Worm (Caenorhabditis elegans) whole organism, L2 larva: ENCODE measurements around the gene cutl-5.

Experiments used
- C34F6.9 ChIP-seq: fragments of 150-350 bp; optimal IDR thresholded peaks from 2 replicates; lab custom pipeline; 2014; ENCODE audit warnings: missing biosample characterization, missing genetic modification characterization
- F13H6.1 ChIP-seq: sonication (generic microtip); optimal IDR thresholded peaks from 2 replicates; lab custom pipeline; 2016; ENCODE audit warnings: missing genetic modification characterization, missing compliant biosample characterization
- R02D3.7 ChIP-seq: fragments of 150-350 bp; optimal IDR thresholded peaks from 2 replicates; lab custom pipeline; 2014; ENCODE audit warnings: missing biosample characterization, missing genetic modification characterization
- Y55F3AM.14 ChIP-seq: fragments of 200-800 bp; sonication (Bioruptor generic); optimal IDR thresholded peaks from 2 replicates; lab custom pipeline; 2018; ENCODE audit warnings: mild to moderate bottlenecking, missing genetic modification characterization, missing compliant biosample characterization
- ZK546.5 ChIP-seq: sonication (generic microtip); optimal IDR thresholded peaks from 2 replicates; lab custom pipeline; 2017; ENCODE audit warnings: missing biosample characterization, missing genetic modification characterization
- ama-1 ChIP-seq: fragments of 150-350 bp; optimal IDR thresholded peaks from 2 replicates; lab custom pipeline; 2018; ENCODE audit warnings: inconsistent platforms
- ceh-16 ChIP-seq: fragments of 150-350 bp; optimal IDR thresholded peaks from 2 replicates; lab custom pipeline; 2014; ENCODE audit warnings: missing biosample characterization, missing genetic modification characterization
- ceh-82 ChIP-seq: fragments of 150-350 bp; optimal IDR thresholded peaks from 2 replicates; lab custom pipeline; 2014; ENCODE audit warnings: missing biosample characterization, missing genetic modification characterization
- crh-2 ChIP-seq: sonication (generic microtip); optimal IDR thresholded peaks from 2 replicates; lab custom pipeline; 2017; ENCODE audit warnings: missing biosample characterization, missing genetic modification characterization
- dmd-4 ChIP-seq: sonication (generic microtip); optimal IDR thresholded peaks from 2 replicates; lab custom pipeline; 2017; ENCODE audit warnings: missing biosample characterization, missing genetic modification characterization
- egl-27 ChIP-seq: sonication (generic microtip); optimal IDR thresholded peaks from 3 replicates; lab custom pipeline; 2017; ENCODE audit warnings: missing biosample characterization, missing genetic modification reagents, missing genetic modification characterization
- elt-1 ChIP-seq: fragments of 150-350 bp; optimal IDR thresholded peaks from 2 replicates; lab custom pipeline; 2014; ENCODE audit warnings: missing biosample characterization, missing genetic modification characterization
- fos-1 ChIP-seq: fragments of 150-350 bp; optimal IDR thresholded peaks from 2 replicates; lab custom pipeline; 2014; ENCODE audit warnings: missing biosample characterization, missing genetic modification characterization
- gmeb-1 ChIP-seq: fragments of 150-350 bp; optimal IDR thresholded peaks from 2 replicates; lab custom pipeline; 2014; ENCODE audit warnings: missing biosample characterization, missing genetic modification characterization
- lin-11 ChIP-seq: fragments of 150-350 bp; sonication (generic microtip); optimal IDR thresholded peaks from 2 replicates; lab custom pipeline; 2014; ENCODE audit warnings: missing biosample characterization, missing genetic modification characterization, inconsistent platforms, mixed read lengths
- lin-13 ChIP-seq: fragments of 150-350 bp; optimal IDR thresholded peaks from 2 replicates; lab custom pipeline; 2014; ENCODE audit warnings: missing biosample characterization, missing genetic modification reagents, missing genetic modification characterization
- lin-39 ChIP-seq: fragments of 150-350 bp; optimal IDR thresholded peaks from 2 replicates; lab custom pipeline; 2014; ENCODE audit warnings: missing biosample characterization, missing genetic modification reagents, missing genetic modification characterization
- lsy-2 ChIP-seq, 2 experiments: fragments of 150-350 bp in 1 of 2; sonication (generic microtip) in 1 of 2; optimal IDR thresholded peaks; 2 replicates each; lab custom pipeline; 2014 to 2017; ENCODE audit warnings: missing biosample characterization in 2 of 2, missing genetic modification characterization in 2 of 2
- mab-5 ChIP-seq: fragments of 150-350 bp; optimal IDR thresholded peaks from 2 replicates; lab custom pipeline; 2014; ENCODE audit warnings: missing biosample characterization, missing genetic modification characterization
- nhr-11 ChIP-seq: fragments of 150-350 bp; optimal IDR thresholded peaks from 2 replicates; lab custom pipeline; 2014; ENCODE audit warnings: missing biosample characterization, missing genetic modification characterization
- nhr-129 ChIP-seq: fragments of 150-350 bp; optimal IDR thresholded peaks from 2 replicates; lab custom pipeline; 2014; ENCODE audit warnings: missing biosample characterization, missing genetic modification characterization
- nhr-21 ChIP-seq: fragments of 150-350 bp; optimal IDR thresholded peaks from 2 replicates; lab custom pipeline; 2014; ENCODE audit warnings: missing biosample characterization, missing genetic modification characterization
- nhr-237 ChIP-seq: fragments of 150-350 bp; optimal IDR thresholded peaks from 2 replicates; lab custom pipeline; 2014; ENCODE audit warnings: missing biosample characterization, missing genetic modification characterization
- nhr-25 ChIP-seq: fragments of 150-350 bp; sonication (generic microtip); optimal IDR thresholded peaks from 3 replicates; lab custom pipeline; 2014; ENCODE audit warnings: missing biosample characterization, missing genetic modification characterization
- nhr-6 ChIP-seq: fragments of 150-350 bp; optimal IDR thresholded peaks from 2 replicates; lab custom pipeline; 2014; ENCODE audit warnings: missing biosample characterization, missing genetic modification characterization
- nhr-77 ChIP-seq: fragments of 150-350 bp; optimal IDR thresholded peaks from 2 replicates; lab custom pipeline; 2014; ENCODE audit warnings: missing biosample characterization, missing genetic modification characterization
- sem-4 ChIP-seq: fragments of 150-350 bp; optimal IDR thresholded peaks from 2 replicates; lab custom pipeline; 2014; ENCODE audit warnings: missing biosample characterization, missing genetic modification reagents, missing genetic modification characterization
- skn-1 ChIP-seq: sonication (generic microtip); optimal IDR thresholded peaks from 2 replicates; lab custom pipeline; 2017; ENCODE audit warnings: missing biosample characterization, missing genetic modification characterization
- sma-3 ChIP-seq: sonication (generic microtip); optimal IDR thresholded peaks from 2 replicates; lab custom pipeline; 2016; ENCODE audit warnings: missing genetic modification reagents, missing genetic modification characterization, missing compliant biosample characterization
- sma-9 ChIP-seq, 2 experiments: fragments of 150-350 bp in 1 of 2; sonication (generic microtip) in 1 of 2; optimal IDR thresholded peaks; 2 replicates each; lab custom pipeline; 2014 to 2016; ENCODE audit warnings: missing genetic modification characterization in 2 of 2, mild to moderate bottlenecking in 1 of 2, missing biosample characterization in 1 of 2, missing compliant biosample characterization in 1 of 2, missing genetic modification reagents in 1 of 2, moderate library complexity in 1 of 2
- snpc-4 ChIP-seq: fragments of 150-350 bp; optimal IDR thresholded peaks from 2 replicates; lab custom pipeline; 2014; ENCODE audit warnings: missing biosample characterization, missing genetic modification characterization
- unc-39 ChIP-seq: fragments of 150-350 bp; optimal IDR thresholded peaks from 2 replicates; lab custom pipeline; 2014; ENCODE audit warnings: missing biosample characterization, missing genetic modification characterization
- unc-55 ChIP-seq: fragments of 150-350 bp; sonication (generic microtip); optimal IDR thresholded peaks from 3 replicates; lab custom pipeline; 2014; ENCODE audit warnings: missing biosample characterization, missing genetic modification reagents, missing genetic modification characterization
- unc-62 ChIP-seq: fragments of 150-350 bp; optimal IDR thresholded peaks from 2 replicates; lab custom pipeline; 2014; ENCODE audit warnings: missing biosample characterization, missing genetic modification reagents, missing genetic modification characterization
- zag-1 ChIP-seq: fragments of 150-350 bp; optimal IDR thresholded peaks from 2 replicates; lab custom pipeline; 2014; ENCODE audit warnings: missing biosample characterization, missing genetic modification characterization
- ztf-11 ChIP-seq: sonication (generic microtip); optimal IDR thresholded peaks from 2 replicates; lab custom pipeline; 2017; ENCODE audit warnings: missing biosample characterization, missing genetic modification characterization
- ztf-4 ChIP-seq: fragments of 150-350 bp; optimal IDR thresholded peaks from 2 replicates; lab custom pipeline; 2014; ENCODE audit warnings: missing biosample characterization, missing genetic modification characterization

The cutl-5 gene

DNA sequence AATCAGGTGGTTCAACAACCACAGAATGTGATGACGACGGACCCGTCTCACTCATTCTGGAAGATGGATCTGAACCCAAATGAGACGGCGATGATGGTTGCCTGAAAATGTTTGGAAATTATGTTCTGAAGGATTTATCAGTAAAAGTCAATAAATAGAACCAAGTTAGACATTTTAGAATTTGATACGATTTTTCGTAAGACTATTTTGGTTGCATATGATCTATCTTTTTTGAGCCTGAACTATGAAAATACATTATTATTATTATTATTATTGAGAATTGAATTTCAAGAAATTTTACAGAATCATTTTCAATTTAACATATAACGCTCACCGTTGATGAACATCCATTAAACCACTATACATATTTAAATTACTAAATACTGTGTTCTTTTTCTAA lies 5.8 kb downstream of the cutl-5 start, which contains the start of gene F10E7.9:
Gene F10E7.9 (minus strand): TSS at position 101 of the 400 bp plus-strand sequence.
- no peak for TF ChIP-seq elt-1 (tag; lab: Kevin White, UChicago)

DNA sequence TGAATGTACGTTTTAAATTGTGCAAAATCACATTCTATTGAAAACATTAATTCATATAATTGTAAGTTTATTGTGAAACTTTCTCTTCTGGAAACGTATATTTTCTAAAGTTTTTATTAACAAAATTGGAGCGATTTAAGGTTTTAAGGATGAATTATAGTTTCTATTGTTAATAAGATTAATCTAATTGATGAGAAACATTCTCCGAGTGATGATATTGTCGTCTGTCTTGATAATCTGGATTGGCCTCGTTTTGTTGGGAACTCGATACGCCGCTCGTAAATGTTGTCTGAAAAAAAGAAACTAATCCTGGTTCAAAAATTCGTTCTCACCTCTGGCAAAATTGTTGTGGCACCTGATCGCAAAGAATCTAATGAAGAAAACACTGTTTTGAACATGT lies 9.4 kb downstream of the cutl-5 start:
- no peak for TF ChIP-seq dmd-4 (tag; lab: Kevin White, UChicago)
- no peak for TF ChIP-seq nhr-11 (tag; lab: Kevin White, UChicago)

DNA sequence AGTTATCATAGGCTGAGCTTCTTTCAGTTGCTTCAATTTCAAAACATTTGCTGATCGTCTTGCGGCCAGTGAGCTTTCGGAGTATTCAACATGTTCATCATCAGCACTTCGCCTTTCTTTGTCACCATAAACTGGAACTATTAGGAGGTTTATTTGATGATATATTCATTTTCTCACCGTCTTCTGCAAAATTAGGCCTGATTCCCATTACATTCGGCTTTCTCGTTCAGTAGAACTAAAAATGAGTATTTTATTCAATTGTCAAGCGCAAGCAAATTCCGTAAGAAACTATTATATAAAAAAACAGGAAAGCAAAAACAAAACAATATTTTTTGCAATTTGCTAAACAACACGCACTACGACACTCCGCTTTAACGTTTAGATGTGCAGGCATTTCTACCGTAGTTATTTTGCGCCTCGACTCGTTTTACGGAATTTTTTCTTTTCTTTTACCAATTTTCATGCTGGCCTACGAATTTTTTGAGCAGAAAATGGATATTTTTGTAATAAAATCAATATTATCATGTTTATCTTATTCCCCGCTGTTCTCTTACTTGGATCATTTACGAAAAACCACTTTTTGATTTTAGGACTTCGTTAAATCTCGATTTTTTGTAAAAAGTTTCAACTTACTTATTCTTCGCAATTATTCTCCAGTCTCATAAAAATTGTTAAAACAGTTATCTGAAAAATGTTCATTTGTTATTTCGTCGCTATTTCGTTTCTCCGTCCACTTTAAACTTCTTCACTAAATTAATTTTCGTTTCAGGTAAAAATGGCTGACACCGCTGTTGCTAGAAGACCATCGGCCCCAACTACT lies 10.7 kb downstream of the cutl-5 start, which contains the start of the genes farl-11 and rpl-33:
Gene farl-11 (minus strand): TSS at position 242 of the 820 bp plus-strand sequence.
Gene rpl-33 (plus strand): TSS at position 770 of the 820 bp plus-strand sequence.
- TF ChIP-seq snpc-4 (tag; lab: Kevin White, UChicago) (peak; percentile 51), ZK546.5 (tag; lab: Kevin White, UChicago) (peak; percentile 95), ceh-16 (tag; lab: Kevin White, UChicago) (no peak), gmeb-1 (peak; percentile 82), nhr-21 (tag; lab: Kevin White, UChicago) (peak; percentile 70), unc-62 (GFP tag; lab: Kevin White, UChicago) (no peak), nhr-129 (tag; lab: Kevin White, UChicago) (peak; percentile 94), nhr-237 (peak; percentile 2), lin-39 (tag; lab: Kevin White, UChicago) (no peak), dmd-4 (tag; lab: Kevin White, UChicago) (no peak), sem-4 (tag; lab: Kevin White, UChicago) (peak; percentile 75), ztf-4 (tag; lab: Kevin White, UChicago) (peak; percentile 83), sma-3 (GFP tag; lab: Kevin White, UChicago) (peak; percentile 75), C34F6.9 (tag; lab: Kevin White, UChicago) (peak; percentile 98), nhr-6 (peak; percentile 48), lsy-2 (tag; optimal IDR thresholded peaks at IDR 0.05; lab: Kevin White, UChicago) (peak; percentile 94 to 99), ama-1 (lab: Kevin White, UChicago) (peak; percentile 73), lin-11 (tag; lab: Kevin White, UChicago) (peak; percentile 59), egl-27 (tag; lab: Kevin White, UChicago) (peak; percentile 21), nhr-11 (tag; lab: Kevin White, UChicago) (no peak), zag-1 (tag; lab: Kevin White, UChicago) (peak; percentile 62), Y55F3AM.14 (peak; percentile 25), sma-9 (GFP tag; optimal IDR thresholded peaks at IDR 0.05; lab: Kevin White, UChicago) (peak; percentile 77), sma-9 (tag; optimal IDR thresholded peaks at IDR 0.05; lab: Kevin White, UChicago) (no peak), F13H6.1 (tag; lab: Kevin White, UChicago) (peak; percentile 39), nhr-77 (tag; lab: Kevin White, UChicago) (no peak), R02D3.7 (tag; lab: Kevin White, UChicago) (no peak), unc-55 (GFP tag; lab: Kevin White, UChicago) (peak; percentile 98), lin-13 (GFP tag; lab: Kevin White, UChicago) (peak; percentile 76), skn-1 (tag; lab: Kevin White, UChicago) (no peak), crh-2 (peak; percentile 85), fos-1 (tag; lab: Kevin White, UChicago) (peak; percentile 65), unc-39 (no peak), nhr-25 (peak; percentile 69), ztf-11 (tag; lab: Kevin White, UChicago) (no peak), mab-5 (tag; lab: Kevin White, UChicago) (peak; percentile 11)
- TF ChIP-seq, all 48 proteins: peak for 25

DNA sequence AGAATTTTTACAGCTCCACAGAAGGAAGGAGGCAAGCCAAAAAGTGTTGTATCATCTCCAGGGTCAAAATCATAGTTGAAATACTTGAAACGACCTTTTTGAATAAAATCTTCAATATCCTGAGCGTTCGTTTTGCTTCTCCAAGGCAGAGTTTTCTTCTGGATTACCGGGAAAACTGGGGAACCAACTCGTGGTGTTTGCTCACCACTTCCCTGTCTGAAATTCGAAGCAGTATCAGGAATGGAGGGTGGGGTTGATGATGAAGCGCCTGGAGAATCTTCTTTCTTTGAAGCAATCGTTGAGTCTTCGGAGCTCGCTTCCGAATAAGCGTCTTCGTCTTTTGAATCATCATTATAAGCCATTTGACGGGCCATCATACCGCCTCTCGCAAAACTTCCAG lies 12.6 kb downstream of the cutl-5 start:
- TF ChIP-seq unc-62 (GFP tag; lab: Kevin White, UChicago) (no peak), gmeb-1 (no peak), skn-1 (tag; lab: Kevin White, UChicago) (no peak), nhr-129 (tag; lab: Kevin White, UChicago) (no peak), elt-1 (tag; lab: Kevin White, UChicago) (no peak), unc-55 (GFP tag; lab: Kevin White, UChicago) (no peak), ceh-82 (tag; lab: Kevin White, UChicago) (no peak), lin-11 (tag; lab: Kevin White, UChicago) (no peak)
